Fruit fly (Drosophila melanogaster): ENCODE measurements around the gene alph.
A peak's percentile ranks its signal among the peaks of the same experiment; 100 is the strongest.

alph gene

dm6 chr3R:29566997-29567670 lies 24.5 kb upstream of the alph start (continued):
- TF ChIP-seq stc (GFP tag; IDR thresholded peaks at IDR 0.05) = peak; percentile 19; the same call in 1 of the 2 replicates
- peak in 1 of 3 experiments; percentile 80 for TF ChIP-seq lola (GFP tag; optimal IDR thresholded peaks at IDR 0.05)
- TF ChIP-seq CG2199 (GFP tag; IDR thresholded peaks at IDR 0.05) = 0 out of 3 replicates have a peak, but pooled peaks have one; percentile 36
- peak; percentile 63 for TF ChIP-seq CG8388 (GFP tag; optimal IDR thresholded peaks at IDR 0.05)
- TF ChIP-seq HmgD (GFP tag; optimal IDR thresholded peaks at IDR 0.05) = no peak
- TF ChIP-seq row (GFP tag; IDR thresholded peaks at IDR 0.05) = peak; percentile 79
- TF ChIP-seq CG3281 (GFP tag; optimal IDR thresholded peaks at IDR 0.05) = no peak
- TF ChIP-seq Abd-B (GFP tag; optimal IDR thresholded peaks at IDR 0.05) = peak; percentile 52
- TF ChIP-seq da (GFP tag; optimal IDR thresholded peaks at IDR 0.05) = no peak
- TF ChIP-seq tna (GFP tag; IDR thresholded peaks at IDR 0.05; ENCODE audit: partially characterized antibody) = no peak
- peak; percentile 56 for TF ChIP-seq CG16863 (GFP tag; optimal IDR thresholded peaks at IDR 0.05)
- peak; percentile 48 for TF ChIP-seq CG6654 (GFP tag; optimal IDR thresholded peaks at IDR 0.05)
- no peak for TF ChIP-seq CG31365 (tag; optimal IDR thresholded peaks at IDR 0.05)
- no peak for TF ChIP-seq yki (optimal IDR thresholded peaks at IDR 0.05)
- TF ChIP-seq Rx (GFP tag; IDR thresholded peaks at IDR 0.05) = peak; percentile 42; the same call in 1 of the 2 replicates
- no peak for TF ChIP-seq Poxn (GFP tag; IDR thresholded peaks at IDR 0.05)
- no peak for TF ChIP-seq CG7963 (GFP tag; IDR thresholded peaks at IDR 0.05; ENCODE audit: partially characterized antibody)
- no peak for TF ChIP-seq Ets97D (GFP tag; optimal IDR thresholded peaks at IDR 0.05)
- peak; percentile 36 for TF ChIP-seq lbe (GFP tag; optimal IDR thresholded peaks at IDR 0.05)
- no peak for TF ChIP-seq her (GFP tag; optimal IDR thresholded peaks at IDR 0.05)
- no peak for TF ChIP-seq hb (GFP tag; IDR thresholded peaks at IDR 0.05; ENCODE audit: partially characterized antibody)
- no peak for TF ChIP-seq prd (optimal IDR thresholded peaks at IDR 0.05)
- TF ChIP-seq prd (GFP tag; IDR thresholded peaks at IDR 0.05) = peak; percentile 92
- no peak for TF ChIP-seq CG12769 (tag; optimal IDR thresholded peaks at IDR 0.05)
- TF ChIP-seq Max (GFP tag; optimal IDR thresholded peaks at IDR 0.05) = peak; percentile 39
- TF ChIP-seq emc (GFP tag; optimal IDR thresholded peaks at IDR 0.05) = no peak
- TF ChIP-seq CG15269 (tag; optimal IDR thresholded peaks at IDR 0.05) = no peak
- TF ChIP-seq dmrt99B (tag; optimal IDR thresholded peaks at IDR 0.05) = peak; percentile 76
- peak; percentile 44; the same call in 1 of the 3 replicates for TF ChIP-seq ase (GFP tag; IDR thresholded peaks at IDR 0.05)
- no peak for TF ChIP-seq Fer1 (GFP tag; optimal IDR thresholded peaks at IDR 0.05)
- TF ChIP-seq Blimp-1 (GFP tag; optimal IDR thresholded peaks at IDR 0.05) = peak; percentile 63
- peak; percentile 22 for TF ChIP-seq scrt (GFP tag; optimal IDR thresholded peaks at IDR 0.05)
- no peak for TF ChIP-seq oc (tag; optimal IDR thresholded peaks at IDR 0.05)
- TF ChIP-seq CG10274 (GFP tag; optimal IDR thresholded peaks at IDR 0.05) = no peak
- TF ChIP-seq Eip74EF (GFP tag; optimal IDR thresholded peaks at IDR 0.05) = no peak
- no peak for TF ChIP-seq Hmx (GFP tag; optimal IDR thresholded peaks at IDR 0.05)
- peak; percentile 63 for TF ChIP-seq dysf (GFP tag; IDR thresholded peaks at IDR 0.05)
- peak; percentile 48 for TF ChIP-seq cg (GFP tag; optimal IDR thresholded peaks at IDR 0.05)
- peak; percentile 56; the same call in 1 of the 2 replicates for TF ChIP-seq ap (GFP tag; IDR thresholded peaks at IDR 0.05)
- no peak for TF ChIP-seq CG15479 (GFP tag; optimal IDR thresholded peaks at IDR 0.05)
- TF ChIP-seq CG7372 (GFP tag; IDR thresholded peaks at IDR 0.05) = no peak
- no peak for TF ChIP-seq Neu2 (GFP tag; optimal IDR thresholded peaks at IDR 0.05; ENCODE audit: borderline replicate concordance)
- peak; percentile 6 for TF ChIP-seq CG31388 (GFP tag; optimal IDR thresholded peaks at IDR 0.05)
- no peak for TF ChIP-seq Hey (tag; optimal IDR thresholded peaks at IDR 0.05)
- TF ChIP-seq CG12942 (GFP tag; optimal IDR thresholded peaks at IDR 0.05) = peak; percentile 3
- peak; percentile 61 for TF ChIP-seq CG17361 (GFP tag; IDR thresholded peaks at IDR 0.05)
- TF ChIP-seq kay (GFP tag; optimal IDR thresholded peaks at IDR 0.05) = no peak
- TF ChIP-seq CTCF (GFP tag; optimal IDR thresholded peaks at IDR 0.05) = no peak
- TF ChIP-seq BtbVII (GFP tag; optimal IDR thresholded peaks at IDR 0.05) = no peak
- no peak for TF ChIP-seq CG13287 (GFP tag; IDR thresholded peaks at IDR 0.05; ENCODE audit: partially characterized antibody)

Measured in whole organism, embryonic.